Fruit fly (Drosophila melanogaster) whole organism, embryonic: ENCODE measurements around the gene GlnRS.
A peak's percentile ranks its signal among the peaks of the same experiment; 100 is the strongest.

Experiments
- Adf1 ChIP-seq: fragments of 200-800 bp; sonication (Bioruptor generic); IDR thresholded peaks from 2 replicates; pipeline ENCODE4 v1.3.6; 2022; ENCODE audit warnings: missing biosample characterization, missing genetic modification characterization
- Atf6 ChIP-seq: fragments of 200-800 bp; sonication (Bioruptor generic); IDR thresholded peaks from 2 replicates; pipeline ENCODE4 v1.3.6; 2022; ENCODE audit warnings: missing biosample characterization, missing genetic modification characterization
- CG10267 ChIP-seq: fragments of 200-800 bp; sonication (Bioruptor generic); optimal IDR thresholded peaks from 2 replicates; lab custom pipeline; 2018; ENCODE audit warnings: missing biosample characterization, mild to moderate bottlenecking, missing genetic modification characterization, moderate library complexity
- CG11696 ChIP-seq: fragments of 200-800 bp; sonication (Bioruptor generic); IDR thresholded peaks from 2 replicates; pipeline ENCODE4 v1.3.6; 2022; ENCODE audit warnings: missing biosample characterization, missing genetic modification characterization
- CG12236 ChIP-seq: fragments of 200-800 bp; sonication (Bioruptor generic); optimal IDR thresholded peaks from 2 replicates; lab custom pipeline; 2016; ENCODE audit warnings: missing biosample characterization, missing genetic modification characterization
- CG1233 ChIP-seq: fragments of 200-800 bp; sonication (Bioruptor generic); optimal IDR thresholded peaks from 4 replicates; lab custom pipeline; 2018; ENCODE audit warnings: missing biosample characterization, mild to moderate bottlenecking, missing genetic modification characterization
- CG12391 ChIP-seq: fragments of 200-800 bp; sonication (Bioruptor generic); optimal IDR thresholded peaks from 3 replicates; lab custom pipeline; 2018; ENCODE audit warnings: missing biosample characterization, mild to moderate bottlenecking, missing genetic modification characterization, moderate library complexity
- CG12942 ChIP-seq: fragments of 200-800 bp; sonication (Bioruptor generic); optimal IDR thresholded peaks from 3 replicates; lab custom pipeline; 2016; ENCODE audit warnings: missing biosample characterization, missing genetic modification characterization
- CG13894 ChIP-seq: fragments of 200-800 bp; sonication (Bioruptor generic); optimal IDR thresholded peaks from 3 replicates; lab custom pipeline; 2018; ENCODE audit warnings: missing biosample characterization, mild to moderate bottlenecking, missing genetic modification characterization, moderate library complexity
- CG14667 ChIP-seq: fragments of 200-800 bp; sonication (Bioruptor generic); IDR thresholded peaks from 2 replicates; pipeline ENCODE4 v1.3.6; 2022; ENCODE audit warnings: missing biosample characterization, missing genetic modification characterization
- CG14860 ChIP-seq: fragments of 200-800 bp; sonication (Bioruptor generic); IDR thresholded peaks from 3 replicates; pipeline ENCODE4 v1.3.6; 2022; ENCODE audit warnings: missing biosample characterization, missing genetic modification characterization; ENCODE audit not compliant: partially characterized antibody
- CG15514 ChIP-seq: fragments of 200-800 bp; sonication (Bioruptor generic); optimal IDR thresholded peaks from 3 replicates; lab custom pipeline; 2017; ENCODE audit warnings: missing biosample characterization, missing genetic modification characterization, mild to moderate bottlenecking, moderate library complexity, missing genetic modification reagents
- CG15601 ChIP-seq: fragments of 200-800 bp; sonication (Bioruptor generic); optimal IDR thresholded peaks from 3 replicates; lab custom pipeline; 2019; ENCODE audit warnings: missing biosample characterization, mild to moderate bottlenecking, missing genetic modification characterization, moderate library complexity
- CG16779 ChIP-seq: fragments of 200-800 bp; sonication (Bioruptor generic); IDR thresholded peaks from 2 replicates; pipeline ENCODE4 v1.3.6; 2022; ENCODE audit warnings: missing biosample characterization, missing genetic modification characterization
- CG17361 ChIP-seq: fragments of 200-800 bp; sonication (Bioruptor generic); IDR thresholded peaks from 3 replicates; pipeline ENCODE4 v1.3.6; 2022; ENCODE audit warnings: missing biosample characterization, missing genetic modification characterization
- CG31388 ChIP-seq: fragments of 200-800 bp; sonication (Bioruptor generic); optimal IDR thresholded peaks from 2 replicates; lab custom pipeline; 2016; ENCODE audit warnings: missing biosample characterization, missing genetic modification characterization
- CG3163 ChIP-seq: fragments of 200-800 bp; sonication (Bioruptor generic); optimal IDR thresholded peaks from 3 replicates; lab custom pipeline; 2016; ENCODE audit warnings: missing biosample characterization, missing genetic modification characterization
- CG33213 ChIP-seq: fragments of 200-800 bp; sonication (Bioruptor generic); optimal IDR thresholded peaks from 3 replicates; lab custom pipeline; 2016; ENCODE audit warnings: missing biosample characterization, missing genetic modification characterization
- CG42726 ChIP-seq: fragments of 200-800 bp; sonication (Bioruptor generic); IDR thresholded peaks from 2 replicates; pipeline ENCODE4 v1.3.6; 2022; ENCODE audit warnings: missing biosample characterization, missing genetic modification characterization; ENCODE audit not compliant: partially characterized antibody
- CG43689 ChIP-seq: fragments of 200-800 bp; sonication (Bioruptor generic); IDR thresholded peaks from 2 replicates; pipeline ENCODE4 v1.3.6; 2022; ENCODE audit warnings: missing biosample characterization, missing genetic modification characterization
- CG4854 ChIP-seq: fragments of 200-800 bp; sonication (Bioruptor generic); optimal IDR thresholded peaks from 2 replicates; lab custom pipeline; 2016; ENCODE audit warnings: missing biosample characterization, missing genetic modification characterization, inconsistent platforms
- CG6813 ChIP-seq: fragments of 200-800 bp; sonication (Bioruptor generic); optimal IDR thresholded peaks from 2 replicates; lab custom pipeline; 2017; ENCODE audit warnings: missing biosample characterization, missing genetic modification characterization, mild to moderate bottlenecking, moderate library complexity, missing genetic modification reagents
- CG9215 ChIP-seq: fragments of 200-800 bp; sonication (Bioruptor generic); IDR thresholded peaks from 2 replicates; pipeline ENCODE4 v1.3.6; 2022; ENCODE audit warnings: missing biosample characterization, missing genetic modification characterization
- D19A ChIP-seq: fragments of 200-800 bp; optimal IDR thresholded peaks from 3 replicates; lab custom pipeline; 2019; ENCODE audit warnings: missing biosample characterization, mild to moderate bottlenecking, missing genetic modification characterization, moderate library complexity
- Dek ChIP-seq: fragments of 200-800 bp; sonication (Bioruptor generic); optimal IDR thresholded peaks from 3 replicates; lab custom pipeline; 2019; ENCODE audit warnings: missing biosample characterization, mild to moderate bottlenecking, missing genetic modification characterization, moderate library complexity
- Doc2 ChIP-seq: fragments of 200-800 bp; sonication (Bioruptor generic); IDR thresholded peaks from 2 replicates; pipeline ENCODE4 v1.3.6; 2022; ENCODE audit warnings: missing biosample characterization, missing genetic modification characterization
- Dref ChIP-seq: fragments of 200-800 bp; sonication (Bioruptor generic); IDR thresholded peaks from 2 replicates; pipeline ENCODE4 v1.3.6; 2022; ENCODE audit warnings: missing biosample characterization, missing genetic modification characterization
- E2f2 ChIP-seq: fragments of 200-800 bp; sonication (Bioruptor generic); IDR thresholded peaks from 2 replicates; pipeline ENCODE4 v1.3.6; 2022; ENCODE audit warnings: missing biosample characterization, missing genetic modification characterization
- Gsc ChIP-seq: fragments of 200-800 bp; sonication (Bioruptor generic); IDR thresholded peaks from 2 replicates; pipeline ENCODE4 v1.3.6; 2022; ENCODE audit warnings: missing biosample characterization, missing genetic modification characterization
- H2.0 ChIP-seq: fragments of 200-800 bp; sonication (Bioruptor generic); IDR thresholded peaks from 2 replicates; pipeline ENCODE4 v1.3.6; 2022; ENCODE audit warnings: missing biosample characterization, missing genetic modification characterization
- HLH54F ChIP-seq: fragments of 200-800 bp; sonication (Bioruptor generic); optimal IDR thresholded peaks from 3 replicates; lab custom pipeline; 2016; ENCODE audit warnings: missing biosample characterization, missing genetic modification characterization
- Hr78 ChIP-seq, 2 experiments: fragments of 200-800 bp in 1 of 2; fragments of >200 bp in 1 of 2; sonication (Bioruptor generic) in 1 of 2; optimal IDR thresholded peaks; 2 replicates each; lab custom pipeline; 2017 to 2019; ENCODE audit warnings: missing biosample characterization in 2 of 2, missing genetic modification characterization in 2 of 2, mild to moderate bottlenecking in 1 of 2, moderate library complexity in 1 of 2
- MESR4 ChIP-seq: fragments of 200-800 bp; sonication (Bioruptor generic); optimal IDR thresholded peaks from 2 replicates; lab custom pipeline; 2018; ENCODE audit warnings: missing biosample characterization, mild to moderate bottlenecking, missing genetic modification characterization, moderate library complexity
- Mrtf ChIP-seq: fragments of 200-800 bp; sonication (Bioruptor generic); IDR thresholded peaks from 3 replicates; pipeline ENCODE4 v1.3.6; 2022; ENCODE audit warnings: missing biosample characterization, missing genetic modification characterization
- NK7.1 ChIP-seq: fragments of 200-800 bp; sonication (Bioruptor generic); optimal IDR thresholded peaks from 3 replicates; lab custom pipeline; 2016; ENCODE audit warnings: missing biosample characterization, missing genetic modification characterization
- PHDP ChIP-seq: fragments of 200-800 bp; sonication (Bioruptor generic); optimal IDR thresholded peaks from 3 replicates; lab custom pipeline; 2018; ENCODE audit warnings: missing biosample characterization, mild to moderate bottlenecking, missing genetic modification characterization, moderate library complexity
- ap ChIP-seq: fragments of 200-800 bp; sonication (Bioruptor generic); IDR thresholded peaks from 2 replicates; pipeline ENCODE4 v1.3.6; 2022; ENCODE audit warnings: missing biosample characterization, missing genetic modification characterization
- ara ChIP-seq: fragments of 200-800 bp; sonication (Bioruptor generic); IDR thresholded peaks from 2 replicates; pipeline ENCODE4 v1.3.6; 2022; ENCODE audit warnings: missing biosample characterization, missing genetic modification characterization
- exex ChIP-seq: fragments of 200-800 bp; sonication (Bioruptor generic); optimal IDR thresholded peaks from 4 replicates; lab custom pipeline; 2018; ENCODE audit warnings: missing biosample characterization, mild to moderate bottlenecking, missing genetic modification characterization, moderate library complexity
- grn ChIP-seq: fragments of 200-800 bp; sonication (Bioruptor generic); optimal IDR thresholded peaks from 3 replicates; lab custom pipeline; 2017; ENCODE audit warnings: missing biosample characterization, missing genetic modification characterization
- gsb-n ChIP-seq: fragments of 200-800 bp; sonication (Bioruptor generic); optimal IDR thresholded peaks from 3 replicates; lab custom pipeline; 2018; ENCODE audit warnings: missing biosample characterization, mild to moderate bottlenecking, missing genetic modification characterization
- h ChIP-seq: fragments of >200 bp; optimal IDR thresholded peaks from 2 replicates; lab custom pipeline; 2017
- hth ChIP-seq: fragments of >200 bp; optimal IDR thresholded peaks from 2 replicates; lab custom pipeline; 2017; ENCODE audit warnings: inconsistent platforms
- ind ChIP-seq: fragments of 200-800 bp; sonication (Bioruptor generic); optimal IDR thresholded peaks from 3 replicates; lab custom pipeline; 2016; ENCODE audit warnings: missing biosample characterization, missing genetic modification characterization
- inv ChIP-seq: fragments of 200-800 bp; sonication (Bioruptor generic); IDR thresholded peaks from 2 replicates; pipeline ENCODE4 v1.3.6; 2022; ENCODE audit warnings: missing biosample characterization, missing genetic modification characterization; ENCODE audit not compliant: partially characterized antibody
- lbe ChIP-seq: fragments of 200-800 bp; sonication (Bioruptor generic); optimal IDR thresholded peaks from 2 replicates; lab custom pipeline; 2016; ENCODE audit warnings: missing biosample characterization, mild to moderate bottlenecking, missing genetic modification characterization
- mirr ChIP-seq: fragments of 200-800 bp; sonication (Bioruptor generic); optimal IDR thresholded peaks from 3 replicates; lab custom pipeline; 2018; ENCODE audit warnings: missing biosample characterization, mild to moderate bottlenecking, missing genetic modification characterization
- oc ChIP-seq: fragments of 200-800 bp; sonication (Bioruptor generic); optimal IDR thresholded peaks from 2 replicates; lab custom pipeline; 2018; ENCODE audit warnings: missing biosample characterization, mild to moderate bottlenecking, missing genetic modification characterization, moderate library complexity
- sima ChIP-seq: fragments of 200-800 bp; sonication (Bioruptor generic); optimal IDR thresholded peaks from 2 replicates; lab custom pipeline; 2016; ENCODE audit warnings: missing biosample characterization, missing genetic modification characterization
- trh ChIP-seq: fragments of 200-800 bp; sonication (Bioruptor generic); optimal IDR thresholded peaks from 2 replicates; lab custom pipeline; 2016; ENCODE audit warnings: missing biosample characterization, missing genetic modification characterization
- zf30C ChIP-seq: fragments of 200-800 bp; sonication (Bioruptor generic); optimal IDR thresholded peaks from 3 replicates; lab custom pipeline; 2018; ENCODE audit warnings: missing biosample characterization, mild to moderate bottlenecking, missing genetic modification characterization

Gene GlnRS

DNA sequence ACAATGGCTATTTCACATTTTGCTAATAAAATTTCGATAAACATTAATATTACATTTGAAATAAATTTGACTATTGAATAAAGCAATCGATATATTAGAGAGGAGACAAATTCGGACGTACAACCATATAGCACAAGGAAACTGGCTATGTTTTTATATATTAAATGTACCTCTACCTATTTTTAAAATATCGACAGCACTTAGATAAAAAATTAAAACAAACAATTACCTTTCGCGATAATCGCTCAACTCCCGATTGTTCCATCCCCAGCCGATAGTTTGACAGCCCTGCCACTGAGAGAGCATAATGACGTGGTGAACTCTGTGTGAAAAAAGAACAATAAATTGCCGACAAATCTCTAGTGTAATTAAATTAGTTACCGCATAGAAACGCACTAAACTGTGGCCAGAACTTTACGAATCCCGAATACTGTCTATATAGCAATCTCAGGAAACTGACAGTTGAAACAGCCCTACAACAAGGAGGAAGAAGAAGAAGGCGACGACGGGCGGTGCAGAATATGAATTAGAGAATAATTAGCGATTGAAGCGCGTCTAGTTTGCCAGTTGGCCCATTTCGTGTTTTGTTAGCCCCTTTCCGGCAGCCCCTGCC is 6.8 kb downstream of the GlnRS start, which contains the start of gene CG11857 (continued):
- peak; percentile 98 for TF ChIP-seq Dek
- peak; percentile 96 for TF ChIP-seq CG4854
- peak; percentile 79 for TF ChIP-seq grn (GFP tag; lab: Kevin White, UChicago)
- TF ChIP-seq CG33213 (GFP tag; lab: Kevin White, UChicago): peak; percentile 97
- TF ChIP-seq CG12391 (tag; lab: Kevin White, UChicago): peak; percentile 99
- peak; percentile 94 for TF ChIP-seq CG10267 (tag; lab: Kevin White, UChicago)
- peak; percentile 93 for TF ChIP-seq CG15514 (GFP tag; lab: Kevin White, UChicago)
- TF ChIP-seq zf30C (GFP tag; lab: Kevin White, UChicago): peak; percentile 27
- TF ChIP-seq CG17361: peak; percentile 99
- peak; percentile 92 for TF ChIP-seq D19A
- peak; percentile 94 for TF ChIP-seq CG16779
- peak; percentile 94 for TF ChIP-seq oc
- TF ChIP-seq ap (GFP tag; lab: Robert Waterston, UW): peak; percentile 97
- peak; percentile 89 for TF ChIP-seq Adf1 (GFP tag; lab: Robert Waterston, UW)
- TF ChIP-seq CG31388 (GFP tag; lab: Kevin White, UChicago): peak; percentile 97
- peak; percentile 90 for TF ChIP-seq E2f2
- peak; percentile 89 for TF ChIP-seq exex
- peak; percentile 90 for TF ChIP-seq sima (GFP tag; lab: Kevin White, UChicago)
- peak; percentile 100 for TF ChIP-seq CG14860 (GFP tag; lab: Robert Waterston, UW)
- peak; percentile 96 for TF ChIP-seq Gsc (GFP tag; lab: Robert Waterston, UW)
- peak; percentile 99 for TF ChIP-seq CG9215 (GFP tag; lab: Robert Waterston, UW)
- TF ChIP-seq Doc2 (GFP tag; lab: Robert Waterston, UW): peak; percentile 97
- TF ChIP-seq Hr78 (GFP tag; optimal IDR thresholded peaks at IDR 0.05; lab: Kevin White, UChicago): no peak
- peak; percentile 99 for TF ChIP-seq ind (GFP tag; lab: Kevin White, UChicago)
- TF ChIP-seq H2.0 (GFP tag; lab: Robert Waterston, UW): peak; percentile 99
- TF ChIP-seq CG3163 (GFP tag; lab: Kevin White, UChicago): peak; percentile 87
- peak; percentile 96 for TF ChIP-seq lbe (GFP tag; lab: Kevin White, UChicago)
- peak; percentile 98 for TF ChIP-seq HLH54F (GFP tag; lab: Kevin White, UChicago)
- TF ChIP-seq hth (lab: Kevin White, UChicago): no peak
- TF ChIP-seq MESR4 (GFP tag; lab: Kevin White, UChicago): peak; percentile 91
- peak; percentile 98 for TF ChIP-seq ara (GFP tag; lab: Robert Waterston, UW)
- peak; percentile 99 for TF ChIP-seq Mrtf (GFP tag; lab: Robert Waterston, UW)
- peak; percentile 98 for TF ChIP-seq CG12942
- peak; percentile 97 for TF ChIP-seq trh (GFP tag; lab: Kevin White, UChicago)
- TF ChIP-seq NK7.1 (GFP tag; lab: Kevin White, UChicago): peak; percentile 93
- TF ChIP-seq CG1233 (GFP tag; lab: Kevin White, UChicago): peak; percentile 98
- TF ChIP-seq h (lab: Kevin White, UChicago): no peak
- TF ChIP-seq Atf6: peak; percentile 98
- peak; percentile 98 for TF ChIP-seq CG42726
- TF ChIP-seq Dref: peak; percentile 81
- peak; percentile 95 for TF ChIP-seq gsb-n
- TF ChIP-seq CG43689: peak; percentile 93
- TF ChIP-seq inv: peak; percentile 100
- TF ChIP-seq CG6813 (GFP tag; lab: Kevin White, UChicago): peak; percentile 87
- TF ChIP-seq CG13894 (tag; lab: Kevin White, UChicago): peak; percentile 97
- peak; percentile 95 for TF ChIP-seq mirr
- TF ChIP-seq PHDP (tag; lab: Kevin White, UChicago): peak; percentile 97
- TF ChIP-seq CG14667: peak; percentile 99
- TF ChIP-seq CG12236: peak; percentile 94
- peak; percentile 96 for TF ChIP-seq CG15601 (tag; lab: Kevin White, UChicago)
- peak; percentile 89 for TF ChIP-seq CG11696
